Worm (Caenorhabditis elegans): Measurements from ENCODE around the gene C52B11.5.

DNA sequence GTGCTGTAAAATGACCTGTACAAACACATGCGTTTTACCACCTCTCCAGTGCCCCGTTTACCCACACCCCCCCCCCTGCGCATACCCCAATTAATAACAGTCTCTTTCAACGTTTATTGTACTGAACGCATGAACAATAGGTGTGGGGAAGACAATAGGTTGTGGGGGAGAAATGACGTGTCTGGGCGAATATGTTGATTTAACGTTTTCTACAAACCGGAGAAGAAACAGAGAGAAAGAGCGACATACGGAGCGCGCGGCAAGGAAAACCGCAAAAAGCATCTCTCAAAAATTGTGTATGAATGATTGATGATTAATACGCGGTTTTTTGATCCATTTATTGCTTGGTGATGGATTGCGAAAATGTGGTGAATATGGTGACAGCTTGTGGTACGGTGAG lies 48.7 kb upstream of the C52B11.5 start:
- TF ChIP-seq lin-11 (tag; optimal IDR thresholded peaks at IDR 0.05) (no peak), fkh-6 (tag; optimal IDR thresholded peaks at IDR 0.05) (no peak), elt-4 (tag; optimal IDR thresholded peaks at IDR 0.05) (no peak)

Data from whole organism, late embryonic.